Fruit fly (Drosophila melanogaster) whole organism, embryonic: Measurements from ENCODE around the gene Rpt6.

ENCODE experiments used
- Bdp1 ChIP-seq: fragments of 200-800 bp; sonication (Bioruptor generic); optimal IDR thresholded peaks from 3 replicates; lab custom pipeline; 2016; ENCODE audit warnings: missing biosample characterization, missing genetic modification characterization
- Bgb ChIP-seq: fragments of 200-800 bp; sonication (Bioruptor generic); IDR thresholded peaks from 2 replicates; pipeline ENCODE4 v1.3.6; 2022; ENCODE audit warnings: missing biosample characterization, missing genetic modification characterization; ENCODE audit not compliant: partially characterized antibody
- Blimp-1 ChIP-seq: fragments of 200-800 bp; sonication (Bioruptor generic); optimal IDR thresholded peaks from 3 replicates; lab custom pipeline; 2018; ENCODE audit warnings: missing biosample characterization, missing genetic modification characterization, mild to moderate bottlenecking, moderate library complexity, missing genetic modification reagents
- BtbVII ChIP-seq: fragments of 200-800 bp; sonication (Bioruptor generic); optimal IDR thresholded peaks from 3 replicates; lab custom pipeline; 2017; ENCODE audit warnings: missing biosample characterization, mild to moderate bottlenecking, missing genetic modification characterization
- CG10147 ChIP-seq: fragments of 200-800 bp; sonication (Bioruptor generic); optimal IDR thresholded peaks from 2 replicates; lab custom pipeline; 2019; ENCODE audit warnings: missing biosample characterization, mild to moderate bottlenecking, missing genetic modification characterization, moderate library complexity
- CG10654 ChIP-seq: fragments of 200-800 bp; sonication (Bioruptor generic); optimal IDR thresholded peaks from 2 replicates; lab custom pipeline; 2016; ENCODE audit warnings: missing biosample characterization, missing genetic modification characterization
- CG12659 ChIP-seq: fragments of 200-800 bp; sonication (Bioruptor generic); optimal IDR thresholded peaks from 3 replicates; lab custom pipeline; 2017; ENCODE audit warnings: mild to moderate bottlenecking, missing biosample characterization, missing genetic modification reagents, missing genetic modification characterization
- CG16813 ChIP-seq: fragments of 200-800 bp; sonication (Bioruptor generic); IDR thresholded peaks from 3 replicates; pipeline ENCODE4 v1.3.6; 2022; ENCODE audit warnings: missing biosample characterization, missing genetic modification characterization; ENCODE audit not compliant: partially characterized antibody
- CG2202 ChIP-seq: fragments of 200-800 bp; sonication (Bioruptor generic); optimal IDR thresholded peaks from 2 replicates; lab custom pipeline; 2018; ENCODE audit warnings: missing biosample characterization, mild to moderate bottlenecking, missing genetic modification characterization
- CG3065 ChIP-seq: fragments of 200-800 bp; sonication (Bioruptor generic); optimal IDR thresholded peaks from 2 replicates; lab custom pipeline; 2016; ENCODE audit warnings: missing biosample characterization, missing genetic modification characterization
- CG32767 ChIP-seq: fragments of 200-800 bp; sonication (Bioruptor generic); IDR thresholded peaks from 2 replicates; pipeline ENCODE4 v1.3.6; 2022; ENCODE audit warnings: missing biosample characterization, missing genetic modification characterization
- CG34422 ChIP-seq: fragments of 200-800 bp; sonication (Bioruptor generic); IDR thresholded peaks from 3 replicates; pipeline ENCODE4 v1.3.6; 2022; ENCODE audit warnings: missing biosample characterization, missing genetic modification characterization
- CG3995 ChIP-seq: fragments of 200-800 bp; sonication (Bioruptor generic); optimal IDR thresholded peaks from 3 replicates; lab custom pipeline; 2016; ENCODE audit warnings: missing biosample characterization, missing genetic modification characterization
- CG42726 ChIP-seq: fragments of 200-800 bp; sonication (Bioruptor generic); IDR thresholded peaks from 2 replicates; pipeline ENCODE4 v1.3.6; 2022; ENCODE audit warnings: missing biosample characterization, missing genetic modification characterization; ENCODE audit not compliant: partially characterized antibody
- CG4820 ChIP-seq: fragments of 200-800 bp; sonication (Bioruptor generic); optimal IDR thresholded peaks from 3 replicates; lab custom pipeline; 2016; ENCODE audit warnings: missing biosample characterization, missing genetic modification characterization
- CG6254 ChIP-seq: fragments of 200-800 bp; sonication (Bioruptor generic); optimal IDR thresholded peaks from 3 replicates; lab custom pipeline; 2017; ENCODE audit warnings: mild to moderate bottlenecking, missing biosample characterization, missing genetic modification reagents, missing genetic modification characterization
- CG6765 ChIP-seq: fragments of 200-800 bp; sonication (Bioruptor generic); optimal IDR thresholded peaks from 3 replicates; lab custom pipeline; 2017; ENCODE audit warnings: missing biosample characterization, mild to moderate bottlenecking, missing genetic modification characterization
- CG6791 ChIP-seq: fragments of 200-800 bp; sonication (Bioruptor generic); IDR thresholded peaks from 3 replicates; pipeline ENCODE4 v1.3.6; 2022; ENCODE audit warnings: missing biosample characterization, missing genetic modification characterization; ENCODE audit not compliant: partially characterized antibody
- CG8765 ChIP-seq: fragments of 200-800 bp; sonication (Bioruptor generic); IDR thresholded peaks from 2 replicates; pipeline ENCODE4 v1.3.6; 2022; ENCODE audit warnings: missing biosample characterization, missing genetic modification characterization
- D19A ChIP-seq: fragments of 200-800 bp; optimal IDR thresholded peaks from 3 replicates; lab custom pipeline; 2019; ENCODE audit warnings: missing biosample characterization, mild to moderate bottlenecking, missing genetic modification characterization, moderate library complexity
- Dll ChIP-seq: fragments of 200-800 bp; sonication (Bioruptor generic); IDR thresholded peaks from 4 replicates; pipeline ENCODE4 v1.3.6; 2022; ENCODE audit warnings: missing biosample characterization, missing genetic modification characterization; ENCODE audit not compliant: partially characterized antibody
- Doc2 ChIP-seq: fragments of 200-800 bp; sonication (Bioruptor generic); IDR thresholded peaks from 2 replicates; pipeline ENCODE4 v1.3.6; 2022; ENCODE audit warnings: missing biosample characterization, missing genetic modification characterization
- Dref ChIP-seq: fragments of 200-800 bp; sonication (Bioruptor generic); IDR thresholded peaks from 2 replicates; pipeline ENCODE4 v1.3.6; 2022; ENCODE audit warnings: missing biosample characterization, missing genetic modification characterization
- HmgD ChIP-seq: fragments of 200-800 bp; sonication (Bioruptor generic); optimal IDR thresholded peaks from 3 replicates; lab custom pipeline; 2016; ENCODE audit warnings: missing biosample characterization, missing genetic modification characterization
- Hsf ChIP-seq: fragments of 200-800 bp; sonication (Bioruptor generic); optimal IDR thresholded peaks from 3 replicates; lab custom pipeline; 2016; ENCODE audit warnings: missing biosample characterization, missing genetic modification characterization
- Oaz ChIP-seq: fragments of 200-800 bp; sonication (Bioruptor generic); IDR thresholded peaks from 2 replicates; pipeline ENCODE4 v1.3.6; 2022; ENCODE audit warnings: missing biosample characterization, missing genetic modification characterization
- PHDP ChIP-seq: fragments of 200-800 bp; sonication (Bioruptor generic); optimal IDR thresholded peaks from 3 replicates; lab custom pipeline; 2018; ENCODE audit warnings: missing biosample characterization, mild to moderate bottlenecking, missing genetic modification characterization, moderate library complexity
- btn ChIP-seq: fragments of 200-800 bp; sonication (Bioruptor generic); optimal IDR thresholded peaks from 2 replicates; lab custom pipeline; 2016; ENCODE audit warnings: missing biosample characterization, missing genetic modification characterization
- chif ChIP-seq, 2 experiments: fragments of 200-800 bp; sonication (Bioruptor generic); optimal IDR thresholded peaks; 3 replicates each; lab custom pipeline; 2016; ENCODE audit warnings: missing biosample characterization in 2 of 2, missing genetic modification characterization in 2 of 2
- chinmo ChIP-seq: fragments of 200-800 bp; sonication (Bioruptor generic); IDR thresholded peaks from 4 replicates; pipeline ENCODE4 v1.3.6; 2022; ENCODE audit warnings: missing biosample characterization, missing genetic modification characterization; ENCODE audit not compliant: partially characterized antibody
- ci ChIP-seq: fragments of 200-800 bp; sonication (Bioruptor generic); IDR thresholded peaks from 3 replicates; pipeline ENCODE4 v1.3.6; 2022; ENCODE audit warnings: missing biosample characterization, missing genetic modification characterization
- dati ChIP-seq: fragments of 200-800 bp; sonication (Bioruptor generic); IDR thresholded peaks from 2 replicates; pipeline ENCODE4 v1.3.6; 2022; ENCODE audit warnings: missing biosample characterization, missing genetic modification characterization
- dm ChIP-seq: fragments of 200-800 bp; sonication (Bioruptor generic); optimal IDR thresholded peaks from 3 replicates; lab custom pipeline; 2016; ENCODE audit warnings: missing biosample characterization, missing genetic modification characterization
- dmrt99B ChIP-seq: fragments of 200-800 bp; sonication (Bioruptor generic); optimal IDR thresholded peaks from 2 replicates; lab custom pipeline; 2018; ENCODE audit warnings: missing biosample characterization, mild to moderate bottlenecking, missing genetic modification characterization, moderate library complexity
- dpn ChIP-seq, 2 experiments: fragments of 200-800 bp; sonication (Bioruptor generic); optimal IDR thresholded peaks; 3 replicates each; lab custom pipeline; 2016; ENCODE audit warnings: missing biosample characterization in 2 of 2, missing genetic modification characterization in 2 of 2
- dysf ChIP-seq: fragments of 200-800 bp; sonication (Bioruptor generic); IDR thresholded peaks from 3 replicates; pipeline ENCODE4 v1.3.6; 2022; ENCODE audit warnings: missing biosample characterization, missing genetic modification characterization
- eve ChIP-seq, 2 experiments: fragments of >200 bp; optimal IDR thresholded peaks; 2 replicates each; lab custom pipeline; 2017; ENCODE audit warnings: missing biosample characterization in 2 of 2, missing genetic modification characterization in 2 of 2
- fd3F ChIP-seq: fragments of 200-800 bp; sonication (Bioruptor generic); optimal IDR thresholded peaks from 2 replicates; lab custom pipeline; 2018; ENCODE audit warnings: missing biosample characterization, mild to moderate bottlenecking, missing genetic modification characterization, moderate library complexity
- gsb ChIP-seq: fragments of 200-800 bp; sonication (Bioruptor generic); IDR thresholded peaks from 2 replicates; pipeline ENCODE4 v1.3.6; 2022; ENCODE audit warnings: missing biosample characterization, missing genetic modification characterization
- ham ChIP-seq: fragments of 200-800 bp; sonication (Bioruptor generic); IDR thresholded peaks from 2 replicates; pipeline ENCODE4 v1.3.6; 2022; ENCODE audit warnings: missing biosample characterization, missing genetic modification characterization
- hkb ChIP-seq, 2 experiments: fragments of 200-800 bp in 1 of 2; fragments of >200 bp in 1 of 2; sonication (Bioruptor generic) in 1 of 2; IDR thresholded peaks in 1 of 2; optimal IDR thresholded peaks in 1 of 2; 2 replicates each; pipeline versions ENCODE4 v1.3.6 to Lab custom; 2017 to 2022; ENCODE audit warnings: missing biosample characterization in 1 of 2, missing genetic modification characterization in 1 of 2
- kah ChIP-seq: fragments of 200-800 bp; sonication (Bioruptor generic); optimal IDR thresholded peaks from 2 replicates; lab custom pipeline; 2018; ENCODE audit warnings: missing biosample characterization, mild to moderate bottlenecking, missing genetic modification characterization
- ken ChIP-seq: fragments of 200-800 bp; sonication (Bioruptor generic); IDR thresholded peaks from 3 replicates; pipeline ENCODE4 v1.3.6; 2022; ENCODE audit warnings: missing biosample characterization, missing genetic modification characterization
- kni ChIP-seq: fragments of 200-800 bp; sonication (Bioruptor generic); optimal IDR thresholded peaks from 3 replicates; lab custom pipeline; 2017; ENCODE audit warnings: mild to moderate bottlenecking, missing biosample characterization, missing genetic modification reagents, missing genetic modification characterization
- nau ChIP-seq: fragments of 200-800 bp; sonication (Bioruptor generic); optimal IDR thresholded peaks from 3 replicates; lab custom pipeline; 2017; ENCODE audit warnings: missing biosample characterization, mild to moderate bottlenecking, missing genetic modification characterization, missing genetic modification reagents
- pho ChIP-seq: fragments of 200-800 bp; sonication (Bioruptor generic); optimal IDR thresholded peaks from 2 replicates; lab custom pipeline; 2016; ENCODE audit warnings: missing biosample characterization, missing genetic modification characterization
- pita ChIP-seq: fragments of 200-800 bp; sonication (Bioruptor generic); optimal IDR thresholded peaks from 2 replicates; lab custom pipeline; 2017; ENCODE audit warnings: missing biosample characterization, mild to moderate bottlenecking, missing genetic modification characterization
- shn ChIP-seq: fragments of 200-800 bp; sonication (Bioruptor generic); optimal IDR thresholded peaks from 3 replicates; lab custom pipeline; 2016; ENCODE audit warnings: missing biosample characterization, missing genetic modification characterization
- sna ChIP-seq: fragments of 200-800 bp; sonication (Bioruptor generic); IDR thresholded peaks from 2 replicates; pipeline ENCODE4 v1.3.6; 2022; ENCODE audit warnings: missing biosample characterization, missing genetic modification characterization; ENCODE audit not compliant: partially characterized antibody
- so ChIP-seq: fragments of 200-800 bp; sonication (Bioruptor generic); IDR thresholded peaks from 3 replicates; pipeline ENCODE4 v1.3.6; 2022; ENCODE audit warnings: missing biosample characterization, missing genetic modification characterization
- wdn ChIP-seq: fragments of 200-800 bp; sonication (Bioruptor generic); IDR thresholded peaks from 2 replicates; pipeline ENCODE4 v1.3.6; 2022; ENCODE audit warnings: missing biosample characterization, missing genetic modification characterization

Rpt6 gene

DNA sequence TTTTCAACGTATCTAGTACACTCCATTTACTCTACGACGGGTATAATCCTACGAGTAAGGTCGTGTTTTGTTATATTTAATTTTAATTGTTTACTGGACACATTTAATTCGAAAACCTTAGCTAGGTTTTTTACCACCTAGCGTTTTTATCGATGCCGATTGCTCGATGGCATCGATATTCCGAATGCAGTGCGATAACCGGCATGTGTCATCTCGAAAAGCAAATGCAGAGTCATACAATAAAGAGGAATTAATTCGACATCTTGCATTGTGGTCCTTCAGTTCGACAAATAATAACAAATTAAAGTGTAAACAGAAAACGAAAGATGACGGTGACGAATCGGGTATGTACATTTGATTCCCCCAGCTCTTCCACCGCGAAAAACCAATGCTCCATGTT, at the start of gene Rpt6 (continued):
- no peak for TF ChIP-seq kni
- no peak for TF ChIP-seq fd3F (GFP tag; lab: Kevin White, UChicago)
- TF ChIP-seq Blimp-1 (GFP tag; lab: Kevin White, UChicago), result no peak
- TF ChIP-seq Doc2 (GFP tag; lab: Robert Waterston, UW), result no peak
- no peak for TF ChIP-seq PHDP
- peak; percentile 95 for TF ChIP-seq Dref (GFP tag; lab: Robert Waterston, UW)
- TF ChIP-seq CG6765, result no peak
- TF ChIP-seq eve (GFP tag; optimal IDR thresholded peaks at IDR 0.05; lab: Kevin White, UChicago), result no peak
- no peak for TF ChIP-seq hkb (optimal IDR thresholded peaks at IDR 0.05; lab: Kevin White, UChicago)
- no peak for TF ChIP-seq hkb (GFP tag; IDR thresholded peaks at IDR 0.05; lab: Robert Waterston, UW)
- TF ChIP-seq chif (GFP tag; optimal IDR thresholded peaks at IDR 0.05; lab: Kevin White, UChicago), result no peak
- TF ChIP-seq Hsf (GFP tag; lab: Kevin White, UChicago), result no peak
- peak; percentile 1 for TF ChIP-seq D19A (tag; lab: Kevin White, UChicago)
- TF ChIP-seq dysf (GFP tag; lab: Robert Waterston, UW), result no peak
- TF ChIP-seq ham (GFP tag; lab: Robert Waterston, UW), result no peak
- no peak for TF ChIP-seq shn (GFP tag; lab: Kevin White, UChicago)
- TF ChIP-seq HmgD (GFP tag; lab: Kevin White, UChicago), result peak; percentile 25
- 0 out of 4 replicates have a peak, but pooled peaks have one; percentile 65 for TF ChIP-seq chinmo (GFP tag; lab: Robert Waterston, UW)
- TF ChIP-seq BtbVII, result no peak
- TF ChIP-seq CG10147, result no peak
- TF ChIP-seq Bgb, result peak; percentile 81
- no peak for TF ChIP-seq CG2202 (tag; lab: Kevin White, UChicago)
- no peak for TF ChIP-seq kah (GFP tag; lab: Kevin White, UChicago)
- peak; percentile 44; the same call in 1 of the 2 replicates for TF ChIP-seq CG42726 (GFP tag; lab: Robert Waterston, UW)
- no peak for TF ChIP-seq dati (GFP tag; lab: Robert Waterston, UW)
- TF ChIP-seq CG8765 (GFP tag; lab: Robert Waterston, UW), result no peak
- no peak for TF ChIP-seq CG34422 (GFP tag; lab: Robert Waterston, UW)
- peak; percentile 76 for TF ChIP-seq CG4820
- no peak for TF ChIP-seq dpn (GFP tag; optimal IDR thresholded peaks at IDR 0.05; lab: Kevin White, UChicago)
- TF ChIP-seq dmrt99B (tag; lab: Kevin White, UChicago), result no peak
- no peak for TF ChIP-seq CG6254
- no peak for TF ChIP-seq Oaz
- no peak for TF ChIP-seq so
- TF ChIP-seq sna (GFP tag; lab: Robert Waterston, UW), result peak; percentile 64; the same call in 1 of the 2 replicates
- no peak for TF ChIP-seq nau
- peak; percentile 10 for TF ChIP-seq pho (GFP tag; lab: Kevin White, UChicago)
- TF ChIP-seq Dll (GFP tag; lab: Robert Waterston, UW), result peak; percentile 74
- TF ChIP-seq CG10654 (GFP tag; lab: Kevin White, UChicago), result no peak
- no peak for TF ChIP-seq Bdp1
- TF ChIP-seq gsb (GFP tag; lab: Robert Waterston, UW), result no peak
- no peak for TF ChIP-seq btn (GFP tag; lab: Kevin White, UChicago)
- no peak for TF ChIP-seq CG3995 (GFP tag; lab: Kevin White, UChicago)
- no peak for TF ChIP-seq CG3065 (GFP tag; lab: Kevin White, UChicago)
- no peak for TF ChIP-seq ken (GFP tag; lab: Robert Waterston, UW)
- TF ChIP-seq CG6791 (GFP tag; lab: Robert Waterston, UW), result peak; percentile 86
- TF ChIP-seq CG16813 (GFP tag; lab: Robert Waterston, UW), result peak; percentile 69
- no peak for TF ChIP-seq dm (GFP tag; lab: Kevin White, UChicago)
- TF ChIP-seq CG32767 (GFP tag; lab: Robert Waterston, UW), result no peak
- peak; percentile 43 for TF ChIP-seq pita (GFP tag; lab: Kevin White, UChicago)
- peak; percentile 39 for TF ChIP-seq CG12659 (GFP tag; lab: Kevin White, UChicago)
- no peak for TF ChIP-seq wdn
- no peak for TF ChIP-seq ci
